Worm (Caenorhabditis elegans): ENCODE results near the gene R08C7.4.

R08C7.4 gene

DNA sequence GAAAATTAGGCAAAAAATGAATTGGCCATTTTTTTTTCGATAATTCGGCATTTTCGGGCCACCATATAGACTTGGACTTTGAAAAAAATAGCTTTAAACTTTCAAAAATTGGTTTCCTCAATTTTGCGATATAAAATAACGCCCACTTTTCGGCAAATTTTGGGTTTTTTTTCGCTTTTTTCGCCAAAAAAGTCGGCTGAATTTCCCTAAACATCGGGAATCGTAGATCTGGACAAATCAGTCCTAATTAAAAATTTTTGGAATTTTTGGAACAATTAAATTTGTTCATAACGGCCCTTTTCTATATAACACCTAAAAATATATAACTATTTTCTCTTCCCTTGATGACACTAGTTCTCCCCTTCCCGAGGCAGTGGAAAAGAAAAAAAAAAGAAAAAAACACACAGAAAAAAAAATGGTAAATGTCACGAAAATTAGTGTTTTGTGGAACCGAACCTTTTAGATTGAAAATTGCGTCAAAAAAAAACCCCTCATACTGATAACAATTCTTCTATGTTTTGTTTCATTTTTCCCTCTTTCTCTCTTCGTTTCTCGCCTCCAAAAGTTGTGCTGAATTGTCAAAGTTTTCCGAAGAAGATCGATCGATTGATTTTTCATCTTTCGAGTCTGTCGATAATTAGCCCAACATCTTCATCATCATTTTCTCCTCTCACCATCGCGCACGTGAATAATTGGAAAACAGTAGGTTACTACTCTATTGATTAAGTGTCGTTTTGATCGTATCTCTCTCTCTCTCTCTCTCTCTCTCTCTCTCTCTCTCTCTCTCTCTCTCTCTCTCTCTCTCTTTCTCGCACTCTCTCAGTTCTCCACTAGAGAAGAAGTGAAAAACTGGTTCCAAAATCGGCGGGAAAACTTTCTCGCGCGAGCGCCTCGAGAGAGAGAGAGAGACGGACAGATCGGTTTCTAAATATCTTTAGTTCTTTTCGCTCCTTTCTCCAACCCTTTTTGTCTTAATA is 34.2 kb upstream of the R08C7.4 start, which contains the start of gene Y24D9A.6:
TSS of gene Y24D9A.6 (minus strand) at position 51 of the 977 bp plus-strand sequence.
- TF ChIP-seq elt-1 (tag; optimal IDR thresholded peaks at IDR 0.05; ENCODE audit: borderline replicate concordance, insufficient read depth) (peak; percentile 53), unc-39 (tag; optimal IDR thresholded peaks at IDR 0.05) (no peak), sem-2 (GFP tag; optimal IDR thresholded peaks at IDR 0.05) (no peak), nhr-237 (tag; optimal IDR thresholded peaks at IDR 0.05) (peak; percentile 54), zip-8 (tag; optimal IDR thresholded peaks at IDR 0.05) (no peak), ztf-11 (tag; optimal IDR thresholded peaks at IDR 0.05) (no peak), ham-2 (GFP tag; optimal IDR thresholded peaks at IDR 0.05) (no peak), ceh-83 (GFP tag; optimal IDR thresholded peaks at IDR 0.05) (no peak), unc-120 (tag; optimal IDR thresholded peaks at IDR 0.05; ENCODE audit: poor library complexity, severe bottlenecking) (no peak), unc-62 (GFP tag; optimal IDR thresholded peaks at IDR 0.05) (peak; percentile 23), blmp-1 (tag; optimal IDR thresholded peaks at IDR 0.05) (peak; percentile 66)

DNA sequence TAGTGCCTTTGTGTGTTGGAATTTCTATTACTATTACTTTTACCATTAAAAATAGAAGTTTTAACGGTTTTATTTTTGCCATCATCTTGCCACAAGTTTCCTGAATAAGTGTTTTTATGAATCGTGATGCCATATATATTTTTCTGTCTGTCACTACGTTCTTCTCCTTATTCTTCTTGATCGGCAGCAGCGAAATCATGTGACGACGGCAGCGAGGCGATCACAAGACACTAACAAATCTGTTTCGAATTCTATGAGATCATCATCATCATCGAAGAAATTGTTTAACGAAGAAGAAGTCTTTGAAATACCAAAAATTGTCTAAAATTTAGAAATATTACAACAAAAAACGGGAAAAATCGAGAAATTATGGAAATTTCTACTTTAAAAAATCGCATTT is 32.4 kb upstream of the R08C7.4 start:
- no peak for TF ChIP-seq sem-2 (GFP tag; optimal IDR thresholded peaks at IDR 0.05)
- TF ChIP-seq unc-39 (tag; optimal IDR thresholded peaks at IDR 0.05), result no peak
- no peak for TF ChIP-seq nhr-12 (tag; optimal IDR thresholded peaks at IDR 0.05)
- no peak for TF ChIP-seq tbx-8 (GFP tag; optimal IDR thresholded peaks at IDR 0.05)
- TF ChIP-seq elt-1 (tag; optimal IDR thresholded peaks at IDR 0.05; ENCODE audit: borderline replicate concordance, insufficient read depth), result no peak
- no peak for TF ChIP-seq nhr-2 (tag; optimal IDR thresholded peaks at IDR 0.05)
- no peak for TF ChIP-seq nhr-237 (tag; optimal IDR thresholded peaks at IDR 0.05)

DNA sequence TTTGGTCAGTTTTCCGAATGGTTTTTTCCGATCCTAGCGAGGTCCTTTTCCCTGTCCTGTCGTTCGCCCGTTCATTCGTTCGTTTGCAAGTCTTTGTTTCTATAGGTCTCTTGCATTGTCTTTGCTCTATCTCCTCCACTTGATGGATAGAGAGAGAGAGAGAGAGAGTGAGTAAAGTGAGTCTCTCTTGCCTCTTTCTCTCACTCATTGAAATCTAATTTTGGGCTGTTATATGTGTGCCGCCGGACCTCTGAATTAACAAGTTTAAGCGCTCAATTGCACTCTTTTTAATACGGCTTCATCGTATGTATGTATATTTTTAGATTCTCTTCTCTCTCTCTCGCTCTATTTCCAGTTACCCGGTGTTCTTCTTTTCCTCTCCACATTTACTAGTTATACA is 31.0 kb upstream of the R08C7.4 start:
- TF ChIP-seq ztf-11 (tag; optimal IDR thresholded peaks at IDR 0.05), result no peak
- no peak for TF ChIP-seq elt-3 (tag; optimal IDR thresholded peaks at IDR 0.05)
- TF ChIP-seq lsy-2 (tag; optimal IDR thresholded peaks at IDR 0.05), result no peak
- TF ChIP-seq tbx-8 (GFP tag; optimal IDR thresholded peaks at IDR 0.05), result no peak
- TF ChIP-seq unc-62 (GFP tag; optimal IDR thresholded peaks at IDR 0.05), result no peak
- peak; percentile 99 for TF ChIP-seq ces-1 (GFP tag; optimal IDR thresholded peaks at IDR 0.05)

DNA sequence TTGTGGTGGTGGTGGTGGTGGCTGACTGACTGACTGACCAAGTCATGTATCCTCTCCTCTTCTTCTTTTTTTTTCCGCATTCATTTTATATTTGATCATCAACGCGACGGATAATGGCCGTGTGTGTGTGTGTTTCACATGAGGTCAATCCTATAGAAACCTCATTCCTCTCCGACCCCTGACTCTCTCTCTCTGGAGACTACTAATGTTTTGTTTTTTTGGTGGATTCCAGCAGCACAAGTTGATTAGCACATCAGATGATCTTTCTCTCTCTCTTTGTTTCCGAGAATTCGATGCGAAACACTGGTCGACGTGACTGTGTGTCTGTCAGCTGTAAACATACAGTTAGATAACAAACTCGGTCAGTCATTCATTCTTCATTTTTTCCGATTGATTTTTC is 29.7 kb upstream of the R08C7.4 start, which contains the start of gene Y24D9A.7:
TSS of gene Y24D9A.7 (minus strand) at position 46 of the 400 bp plus-strand sequence.
- no peak for TF ChIP-seq unc-120 (tag; optimal IDR thresholded peaks at IDR 0.05; ENCODE audit: poor library complexity, severe bottlenecking)
- TF ChIP-seq nhr-237 (tag; optimal IDR thresholded peaks at IDR 0.05), result no peak
- no peak for TF ChIP-seq sem-2 (GFP tag; optimal IDR thresholded peaks at IDR 0.05)
- no peak for TF ChIP-seq flh-1 (GFP tag; optimal IDR thresholded peaks at IDR 0.05)
- TF ChIP-seq pha-4 (tag; optimal IDR thresholded peaks at IDR 0.05), result no peak
- TF ChIP-seq unc-39 (tag; optimal IDR thresholded peaks at IDR 0.05), result no peak
- TF ChIP-seq nhr-2 (tag; optimal IDR thresholded peaks at IDR 0.05), result no peak
- no peak for TF ChIP-seq zip-8 (tag; optimal IDR thresholded peaks at IDR 0.05)
- no peak for TF ChIP-seq nhr-12 (tag; optimal IDR thresholded peaks at IDR 0.05)
- TF ChIP-seq drap-1 (GFP tag; optimal IDR thresholded peaks at IDR 0.05), result no peak
- TF ChIP-seq ces-1 (GFP tag; optimal IDR thresholded peaks at IDR 0.05), result no peak
- no peak for TF ChIP-seq tbx-8 (GFP tag; optimal IDR thresholded peaks at IDR 0.05)
- no peak for TF ChIP-seq mab-5 (tag; optimal IDR thresholded peaks at IDR 0.05)
- TF ChIP-seq ceh-43 (GFP tag; optimal IDR thresholded peaks at IDR 0.05), result no peak
- no peak for TF ChIP-seq nhr-28 (tag; optimal IDR thresholded peaks at IDR 0.05)
- no peak for TF ChIP-seq bed-3 (GFP tag; optimal IDR thresholded peaks at IDR 0.05)
- no peak for TF ChIP-seq ham-2 (GFP tag; optimal IDR thresholded peaks at IDR 0.05)
- no peak for TF ChIP-seq cnd-1 (tag; optimal IDR thresholded peaks at IDR 0.05)

DNA sequence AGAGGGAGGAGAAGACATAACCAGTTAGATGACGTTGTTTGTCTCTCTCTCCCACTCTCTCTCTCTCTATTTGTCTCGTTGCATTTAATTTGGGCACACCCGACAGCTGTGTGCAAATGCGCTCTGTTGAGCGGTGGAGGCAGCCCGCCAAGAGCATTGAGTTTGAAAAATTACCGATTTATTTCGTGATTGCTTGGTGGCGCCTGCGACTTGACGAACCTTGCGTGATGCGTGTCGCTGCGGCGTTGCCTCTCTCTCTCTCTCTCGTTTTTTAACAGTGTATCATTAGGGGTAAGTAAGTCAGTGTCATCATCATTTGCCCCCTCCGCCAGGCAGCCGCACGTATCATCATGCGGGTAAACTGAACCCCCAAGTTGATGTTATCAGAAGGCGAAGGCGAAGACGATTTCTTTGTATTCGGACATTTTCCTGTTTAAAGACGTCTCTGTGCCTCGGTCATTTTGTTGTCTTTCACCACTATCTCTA is 28.7 kb upstream of the R08C7.4 start:
- TF ChIP-seq pha-4 (tag; optimal IDR thresholded peaks at IDR 0.05), result peak; percentile 55
- TF ChIP-seq lin-32 (GFP tag; optimal IDR thresholded peaks at IDR 0.05), result peak; percentile 25
- peak; percentile 57 for TF ChIP-seq ceh-39 (tag; optimal IDR thresholded peaks at IDR 0.05)
- TF ChIP-seq nhr-2 (tag; optimal IDR thresholded peaks at IDR 0.05), result no peak
- TF ChIP-seq mep-1 (tag; optimal IDR thresholded peaks at IDR 0.05), result peak; percentile 71
- TF ChIP-seq unc-62 (GFP tag; optimal IDR thresholded peaks at IDR 0.05), result peak; percentile 39
- TF ChIP-seq blmp-1 (tag; optimal IDR thresholded peaks at IDR 0.05), result no peak
- peak; percentile 18 for TF ChIP-seq unc-120 (tag; optimal IDR thresholded peaks at IDR 0.05; ENCODE audit: poor library complexity, severe bottlenecking)
- TF ChIP-seq ces-1 (GFP tag; optimal IDR thresholded peaks at IDR 0.05), result peak; percentile 42
- no peak for TF ChIP-seq nhr-237 (tag; optimal IDR thresholded peaks at IDR 0.05)
- peak; percentile 8 for TF ChIP-seq mls-2 (tag; optimal IDR thresholded peaks at IDR 0.05)
- peak; percentile 27 for TF ChIP-seq sptf-1 (tag; optimal IDR thresholded peaks at IDR 0.05)
- no peak for TF ChIP-seq elt-3 (tag; optimal IDR thresholded peaks at IDR 0.05)
- peak; percentile 5 for TF ChIP-seq drap-1 (GFP tag; optimal IDR thresholded peaks at IDR 0.05)
- TF ChIP-seq sem-2 (GFP tag; optimal IDR thresholded peaks at IDR 0.05), result no peak
- peak; percentile 54 for TF ChIP-seq cnd-1 (tag; optimal IDR thresholded peaks at IDR 0.05)
- TF ChIP-seq bed-3 (GFP tag; optimal IDR thresholded peaks at IDR 0.05), result no peak
- no peak for TF ChIP-seq nhr-76 (tag; optimal IDR thresholded peaks at IDR 0.05)
- TF ChIP-seq lsy-2 (tag; optimal IDR thresholded peaks at IDR 0.05), result peak; percentile 45
- peak; percentile 37 for TF ChIP-seq elt-1 (tag; optimal IDR thresholded peaks at IDR 0.05; ENCODE audit: borderline replicate concordance, insufficient read depth)
- peak; percentile 41 for TF ChIP-seq lin-13 (tag; optimal IDR thresholded peaks at IDR 0.05)
- TF ChIP-seq ceh-43 (GFP tag; optimal IDR thresholded peaks at IDR 0.05), result peak; percentile 17
- TF ChIP-seq ztf-11 (tag; optimal IDR thresholded peaks at IDR 0.05), result no peak
- TF ChIP-seq ham-2 (GFP tag; optimal IDR thresholded peaks at IDR 0.05), result peak; percentile 46
- TF ChIP-seq hlh-1 (tag; optimal IDR thresholded peaks at IDR 0.05), result peak; percentile 55
